Worm (Caenorhabditis elegans): Measurements from ENCODE around the gene C50B8.4.

C50B8.4 gene

DNA sequence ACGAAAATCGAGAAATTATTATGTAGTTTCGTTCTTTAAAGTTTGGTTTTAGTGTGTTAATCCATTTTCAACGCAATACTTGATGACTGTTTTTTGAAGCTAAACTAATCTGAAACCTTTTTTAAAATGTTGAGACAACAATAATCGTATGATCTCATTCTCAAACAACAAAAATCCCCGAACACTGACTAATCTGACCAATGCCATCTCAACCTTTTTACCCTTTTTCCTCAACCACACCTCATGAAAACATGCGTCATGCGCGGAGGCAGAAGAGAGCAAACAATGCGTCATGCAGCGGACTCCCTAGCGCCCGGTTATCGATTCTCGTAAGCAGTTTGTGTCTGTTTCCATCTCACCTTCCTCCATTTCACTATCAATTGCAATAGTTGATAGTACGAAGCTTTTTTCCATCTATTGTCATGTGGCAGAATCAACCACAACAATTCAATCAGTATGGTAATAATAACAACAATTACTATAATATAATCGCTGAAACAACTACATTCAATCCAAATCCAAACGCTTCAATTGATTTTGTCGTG is at the start of gene C50B8.4:
C50B8.4 (plus strand) TSS at position 299 of the 545 bp plus-strand sequence.
- TF ChIP-seq unc-62 (GFP tag; optimal IDR thresholded peaks at IDR 0.05) = no peak

DNA sequence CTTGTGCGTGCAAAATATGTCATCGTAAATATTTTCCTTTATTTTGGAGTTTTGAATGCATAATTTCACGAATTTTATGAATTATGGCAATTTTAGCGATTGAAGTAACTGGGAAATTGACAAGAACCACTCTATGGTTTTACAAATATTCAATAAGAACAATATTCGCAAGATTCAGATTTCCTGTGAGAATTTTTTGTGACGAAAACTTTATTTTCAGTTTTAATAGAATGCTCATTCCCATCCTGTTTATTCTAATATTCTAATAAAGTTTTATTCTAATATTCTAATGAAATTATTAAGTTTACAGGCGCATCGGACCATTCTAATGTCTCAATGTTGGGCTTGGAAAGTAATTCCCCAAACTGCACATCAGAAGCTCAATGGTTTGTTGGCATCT is 48.6 kb upstream of the C50B8.4 start, which contains the start of gene R11G10.3:
R11G10.3 (plus strand) TSS at position 301 of the 400 bp plus-strand sequence.
- no peak for TF ChIP-seq unc-62 (GFP tag; optimal IDR thresholded peaks at IDR 0.05)

DNA sequence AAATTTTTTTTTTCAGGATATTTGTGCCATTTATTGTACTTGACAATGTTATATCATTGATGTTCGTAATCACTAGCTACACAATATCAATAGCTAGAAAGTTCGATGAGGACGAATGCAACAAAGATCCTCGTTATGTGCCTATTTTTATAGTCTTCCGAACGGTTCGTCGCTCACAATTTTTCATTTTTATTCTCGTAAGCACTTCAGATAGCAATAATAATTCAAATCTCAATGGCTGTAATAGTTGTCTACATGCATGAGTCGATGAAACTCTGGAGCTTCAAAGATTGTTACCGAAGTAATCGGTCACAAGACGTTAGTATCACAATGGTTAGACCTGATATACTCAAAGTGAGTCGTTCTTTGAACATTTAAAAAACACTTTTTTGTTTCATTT is 42.6 kb upstream of the C50B8.4 start:
- TF ChIP-seq unc-62 (GFP tag; optimal IDR thresholded peaks at IDR 0.05) = no peak

DNA sequence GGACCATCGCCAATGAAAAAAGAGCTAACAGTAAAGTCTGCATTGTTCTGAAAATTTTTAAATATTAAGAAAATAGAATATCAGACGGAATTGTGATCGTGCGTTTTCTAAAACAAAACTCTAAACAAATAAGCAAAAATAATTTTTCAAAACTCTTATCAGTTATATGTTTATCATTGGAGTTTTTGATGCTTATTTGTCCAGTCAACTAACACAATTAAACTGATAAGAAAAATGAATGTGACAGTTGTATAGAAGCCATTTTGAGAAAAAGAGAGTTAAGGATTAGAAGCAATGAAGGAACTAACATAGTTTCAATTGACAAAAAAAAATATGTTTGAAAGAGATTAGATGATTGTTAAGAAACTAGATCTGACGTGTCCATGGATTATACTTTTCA is 41.1 kb upstream of the C50B8.4 start, which contains the start of gene ttr-44:
ttr-44 (minus strand) TSS at position 47 of the 400 bp plus-strand sequence.
- no peak for TF ChIP-seq unc-62 (GFP tag; optimal IDR thresholded peaks at IDR 0.05)

DNA sequence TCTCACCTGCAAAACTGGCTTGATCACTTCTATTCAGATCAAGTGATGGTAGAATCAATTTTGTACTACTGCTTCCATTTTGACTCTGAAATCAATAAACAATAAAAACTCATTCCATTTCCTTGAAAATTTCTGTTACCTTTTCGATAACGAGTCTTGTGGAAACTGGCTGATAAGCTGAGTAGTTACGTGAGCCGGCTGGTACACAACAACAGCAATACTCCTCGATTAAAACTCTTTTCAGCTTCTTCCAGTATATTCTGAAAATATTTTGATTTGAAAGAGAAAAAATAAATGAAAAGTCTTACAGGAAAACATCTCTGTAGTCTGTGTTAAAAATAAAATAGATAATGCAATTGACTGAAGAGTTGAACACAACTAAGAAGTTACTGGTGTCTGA is 39.3 kb upstream of the C50B8.4 start:
- TF ChIP-seq unc-62 (GFP tag; optimal IDR thresholded peaks at IDR 0.05) = no peak

DNA sequence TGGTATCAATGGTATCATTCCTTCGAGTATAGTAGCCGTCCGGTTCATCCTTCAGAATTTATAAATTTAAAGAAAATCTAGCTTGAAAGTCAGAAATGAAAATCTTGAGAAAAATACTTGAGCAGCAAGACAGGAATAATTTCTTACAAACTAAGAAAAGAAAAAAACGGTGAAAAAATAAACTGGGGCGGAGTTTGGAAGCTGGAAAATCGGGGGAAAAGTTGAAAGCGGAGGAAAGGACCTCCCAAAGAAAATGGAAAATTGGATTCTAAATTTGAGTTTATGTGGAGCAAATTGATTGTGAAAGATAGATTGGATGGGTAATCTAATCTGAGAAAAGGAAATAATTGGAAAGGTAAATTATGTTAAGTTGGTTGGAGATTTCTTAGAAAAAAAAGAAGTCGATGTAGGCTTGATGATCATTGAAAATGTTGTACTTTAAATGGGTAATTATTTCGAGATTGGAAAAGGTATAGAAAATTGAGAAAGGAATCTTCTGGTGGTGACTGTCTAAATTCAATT is 35.7 kb upstream of the C50B8.4 start, which contains the start of gene frpr-5:
frpr-5 (minus strand) TSS at position 51 of the 522 bp plus-strand sequence.
- TF ChIP-seq unc-62 (GFP tag; optimal IDR thresholded peaks at IDR 0.05) = no peak

DNA sequence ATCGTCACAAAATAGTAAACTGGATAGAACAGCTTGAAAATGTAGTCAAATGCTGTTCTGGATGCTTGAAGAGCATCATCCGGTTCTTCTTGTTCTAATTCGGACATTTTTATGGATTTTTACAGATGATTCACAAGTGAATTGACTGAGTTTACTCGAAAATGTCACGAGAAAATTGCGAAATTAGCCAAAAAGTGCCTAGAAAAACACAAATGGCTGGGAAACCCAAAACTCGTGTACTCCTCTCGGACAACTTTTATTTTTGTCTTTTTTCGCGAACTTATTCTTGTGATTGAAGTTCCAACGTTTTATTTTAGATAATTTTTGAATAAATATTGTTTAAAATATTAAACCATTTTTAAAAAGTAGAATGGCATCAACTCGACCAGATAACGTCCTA is 20.2 kb upstream of the C50B8.4 start, which contains the start of the genes C56A3.4 and C56A3.5:
C56A3.4 (minus strand) TSS at position 154 of the 400 bp plus-strand sequence.
C56A3.5 (plus strand) TSS at position 367 of the 400 bp plus-strand sequence.
- no peak for TF ChIP-seq unc-62 (GFP tag; optimal IDR thresholded peaks at IDR 0.05)

DNA sequence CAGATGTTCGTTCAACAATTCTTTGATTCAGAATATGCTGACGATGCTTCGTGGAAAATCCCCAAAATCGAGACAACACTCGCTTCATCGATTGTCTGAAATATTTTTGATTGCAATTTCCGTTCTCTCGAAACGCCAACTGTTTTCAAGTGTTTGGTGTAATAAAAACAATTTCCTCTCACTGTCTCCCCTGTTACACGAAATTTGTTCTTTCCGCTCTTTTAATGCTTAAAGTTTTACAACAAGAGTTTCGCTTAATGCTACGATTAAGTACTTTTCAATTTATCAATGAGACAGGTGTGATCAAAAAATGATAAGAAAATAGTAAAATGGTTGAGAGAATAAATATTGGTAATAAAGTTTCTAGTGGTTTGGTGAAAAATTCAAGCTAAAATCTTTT is 15.5 kb upstream of the C50B8.4 start, which contains the start of gene C56A3.6:
C56A3.6 (minus strand) TSS at position 101 of the 400 bp plus-strand sequence.
- TF ChIP-seq unc-62 (GFP tag; optimal IDR thresholded peaks at IDR 0.05) = no peak

DNA sequence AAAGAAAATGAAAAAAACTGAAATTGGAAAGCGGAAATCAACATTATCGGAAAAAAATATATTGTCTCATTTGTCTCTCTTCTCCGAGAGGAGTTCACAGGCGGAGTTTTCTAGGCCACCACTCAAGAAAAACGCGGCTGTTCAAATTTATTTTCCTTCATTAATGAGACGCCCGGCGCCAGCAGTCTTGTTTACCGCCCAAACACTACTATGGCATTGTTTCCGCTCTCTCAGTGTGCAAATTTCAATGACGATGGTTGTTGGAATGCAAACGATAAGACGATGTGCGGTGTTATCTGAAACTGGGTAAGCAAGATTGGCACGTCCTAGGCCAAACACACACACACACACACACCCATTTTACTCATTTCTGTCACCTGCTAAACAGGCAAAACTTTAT is 15.1 kb upstream of the C50B8.4 start, which contains the start of gene cav-2:
cav-2 (plus strand) TSS at position 359 of the 400 bp plus-strand sequence.
- no peak for TF ChIP-seq unc-62 (GFP tag; optimal IDR thresholded peaks at IDR 0.05)

DNA sequence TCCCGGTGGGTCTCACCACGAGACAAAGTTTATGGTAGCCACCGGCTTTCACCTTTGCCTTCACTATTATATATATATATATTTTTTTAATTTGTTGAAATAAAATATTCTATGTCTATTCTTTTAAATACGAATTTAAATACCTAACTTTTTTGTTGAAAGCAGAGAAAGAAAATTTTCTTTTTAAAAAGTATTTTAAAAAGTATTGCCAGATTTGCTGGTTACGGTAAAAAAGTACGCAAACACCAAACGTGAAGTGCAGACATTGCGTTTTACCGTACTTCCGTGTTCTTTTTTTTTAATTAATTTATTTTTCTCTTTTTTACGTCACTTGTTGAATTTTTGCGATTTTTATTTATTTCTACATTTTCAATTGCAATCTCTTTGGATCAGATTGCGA is 11.8 kb upstream of the C50B8.4 start, which contains the start of gene C56A3.8:
C56A3.8 (plus strand) TSS at position 301 of the 400 bp plus-strand sequence.
- TF ChIP-seq unc-62 (GFP tag; optimal IDR thresholded peaks at IDR 0.05) = no peak

DNA sequence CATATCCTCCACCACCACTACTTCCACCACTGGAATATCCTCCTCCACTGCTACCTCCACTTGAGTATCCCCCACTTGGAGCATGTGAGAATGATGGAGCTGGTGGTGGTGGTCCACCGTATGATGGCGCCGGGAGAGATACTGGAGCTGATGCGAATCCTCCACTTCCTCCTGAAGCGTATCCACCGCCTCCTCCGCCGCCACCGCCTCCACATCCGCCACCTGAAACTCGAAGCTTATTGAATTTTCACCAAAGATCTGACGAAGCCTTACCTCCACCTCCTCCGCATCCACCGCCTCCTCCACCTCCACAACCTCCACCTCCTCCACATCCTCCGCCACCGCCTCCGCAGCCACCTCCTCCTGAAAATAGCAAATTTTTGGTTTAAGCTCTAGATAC is 9.1 kb upstream of the C50B8.4 start:
- no peak for TF ChIP-seq unc-62 (GFP tag; optimal IDR thresholded peaks at IDR 0.05)

DNA sequence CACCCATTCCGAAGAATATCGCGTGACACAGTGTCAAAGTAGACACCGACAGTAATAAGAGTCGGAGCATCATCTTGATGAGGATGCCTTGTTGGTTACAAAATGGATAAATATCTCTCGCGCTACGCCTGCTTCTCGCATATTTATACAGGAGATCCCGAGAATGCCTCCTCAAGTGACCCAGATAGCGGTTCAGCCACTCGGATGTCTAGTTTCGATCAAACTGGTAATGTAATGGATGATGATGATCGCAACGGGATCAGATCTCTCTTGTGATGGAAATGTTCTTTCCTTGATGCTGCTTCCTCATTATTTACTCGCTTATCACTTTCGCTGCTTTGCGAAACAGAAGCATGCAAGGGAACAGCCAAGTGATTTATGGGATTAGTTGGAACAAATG is 8.0 kb upstream of the C50B8.4 start, which contains the start of gene grl-17:
grl-17 (minus strand) TSS at position 101 of the 400 bp plus-strand sequence.
- TF ChIP-seq unc-62 (GFP tag; optimal IDR thresholded peaks at IDR 0.05) = no peak

DNA sequence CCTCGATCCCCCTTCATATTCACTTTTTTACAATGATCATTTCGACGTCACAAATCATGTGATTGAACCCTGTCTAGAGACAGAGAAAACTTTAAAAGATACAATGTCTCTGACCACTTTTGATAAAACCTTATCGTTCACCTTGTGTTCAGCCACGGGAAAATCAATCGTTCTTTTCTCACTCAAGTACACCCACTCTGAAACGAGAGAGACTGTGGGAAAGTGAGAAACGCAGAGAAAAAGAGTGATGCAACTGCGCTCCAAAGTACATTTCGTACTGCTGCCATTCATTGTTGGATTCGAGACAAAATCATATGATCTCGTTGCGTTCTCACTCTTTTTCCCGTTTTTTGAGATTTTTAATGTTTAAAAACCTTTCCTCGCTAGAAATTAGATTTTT is 6.6 kb upstream of the C50B8.4 start:
- no peak for TF ChIP-seq unc-62 (GFP tag; optimal IDR thresholded peaks at IDR 0.05)

DNA sequence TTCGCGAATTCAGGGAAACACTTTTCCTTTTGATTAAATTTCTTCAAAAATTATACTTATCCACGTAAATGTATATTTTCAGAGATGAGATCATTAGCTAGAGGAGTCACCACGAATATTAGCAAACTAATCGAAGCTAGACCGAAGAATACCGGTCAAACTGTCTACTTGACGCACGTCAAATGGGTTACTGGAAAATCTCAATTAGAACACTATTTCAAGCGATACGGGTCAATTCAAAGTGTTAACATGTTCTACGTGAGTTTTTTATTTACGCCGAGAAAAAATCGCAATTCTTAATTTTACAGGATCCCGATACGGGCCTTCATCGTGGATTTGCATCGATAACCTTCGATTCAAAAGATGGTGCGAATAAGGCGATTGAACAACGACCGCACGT is 6.0 kb upstream of the C50B8.4 start, which contains the start of gene slrp-1:
slrp-1 (plus strand) TSS at position 83 of the 400 bp plus-strand sequence.
- no peak for TF ChIP-seq unc-62 (GFP tag; optimal IDR thresholded peaks at IDR 0.05)

DNA sequence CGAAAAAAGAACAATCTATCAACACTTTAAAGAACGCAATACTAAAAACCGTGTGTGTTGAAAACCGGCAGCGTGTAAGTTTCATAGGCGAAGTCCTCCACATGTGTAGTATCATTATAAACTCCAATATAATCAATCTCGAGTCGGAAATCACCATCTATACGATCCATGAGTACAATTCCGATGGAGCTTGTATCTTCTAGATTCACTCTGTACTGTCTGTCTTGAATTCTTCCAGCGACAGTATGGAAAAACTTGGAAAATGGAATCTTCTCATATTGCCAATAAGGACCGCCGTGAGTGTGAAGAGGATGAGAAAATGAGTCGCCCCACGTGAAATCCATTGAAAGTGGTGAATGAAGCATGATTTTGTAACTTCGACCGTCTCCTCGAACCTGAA is 4.8 kb upstream of the C50B8.4 start:
- TF ChIP-seq unc-62 (GFP tag; optimal IDR thresholded peaks at IDR 0.05) = no peak

DNA sequence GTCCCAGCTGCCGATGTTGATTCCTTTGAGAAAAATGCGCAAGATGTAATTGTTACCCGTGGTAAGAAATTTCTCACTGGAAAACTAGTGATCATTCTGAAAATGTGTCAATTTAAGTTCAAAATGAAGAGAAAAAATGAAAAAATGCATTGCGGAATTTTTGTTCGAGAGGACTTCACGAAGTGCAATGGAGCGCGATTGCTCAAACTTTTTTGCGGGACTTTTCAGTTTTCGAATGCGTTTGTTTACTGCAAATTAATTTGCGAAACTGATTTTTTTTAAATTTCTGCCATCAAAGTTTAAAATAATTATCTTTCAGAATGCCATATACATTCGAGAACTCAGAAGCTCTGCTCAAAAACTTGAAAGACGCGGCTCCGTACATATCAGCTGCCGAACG is 3.3 kb upstream of the C50B8.4 start, which contains the start of the genes nuaf-1 and bir-2:
nuaf-1 (minus strand) TSS at position 98 of the 400 bp plus-strand sequence.
bir-2 (plus strand) TSS at position 318 of the 400 bp plus-strand sequence.
- TF ChIP-seq unc-62 (GFP tag; optimal IDR thresholded peaks at IDR 0.05) = no peak

DNA sequence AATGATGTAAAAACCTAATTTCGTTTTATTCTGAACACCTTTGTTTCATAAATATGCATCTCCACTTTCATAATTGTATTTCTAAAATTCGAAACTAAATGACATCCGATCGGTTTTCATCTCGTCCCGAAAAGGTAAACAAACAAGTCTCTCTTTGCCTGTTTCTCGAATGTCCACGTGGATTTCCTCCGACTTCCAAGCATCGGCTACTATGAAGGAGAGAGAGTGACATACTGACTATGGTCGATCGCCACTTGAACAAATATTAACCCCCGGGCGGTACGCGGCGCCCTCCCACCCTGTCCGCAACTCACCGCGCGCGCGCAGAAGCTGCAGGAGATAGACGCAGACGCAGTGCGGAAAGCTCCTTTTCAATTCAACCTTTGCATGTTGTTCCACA is 4.1 kb downstream of the C50B8.4 start:
- no peak for TF ChIP-seq unc-62 (GFP tag; optimal IDR thresholded peaks at IDR 0.05)
